Fruit fly (Drosophila melanogaster): ENCODE data around the gene CG14285.

CG14285 gene

DNA sequence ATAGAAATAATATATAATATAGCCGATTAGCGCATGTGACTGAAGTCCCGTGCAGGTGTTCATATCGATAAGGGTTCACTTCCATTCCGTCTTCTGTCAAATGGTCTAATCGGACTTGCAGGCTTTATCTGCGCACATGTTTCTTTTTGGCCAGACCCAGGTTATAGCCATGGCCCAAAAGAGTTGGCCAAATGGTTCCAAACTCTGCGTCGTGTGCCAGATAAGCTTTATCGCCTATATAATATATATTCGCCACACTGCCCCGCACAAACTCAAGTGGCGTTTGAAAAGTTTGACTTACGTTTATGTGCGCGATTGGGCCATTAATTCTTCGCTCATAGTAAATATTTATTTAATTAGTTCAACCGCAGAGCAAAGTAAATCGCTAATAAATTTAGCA is 26.3 kb downstream of the CG14285 start:
- TF ChIP-seq Vsx1 (GFP tag; optimal IDR thresholded peaks at IDR 0.05) (no peak), Med (GFP tag) (peak; percentile 12), CG2202 (tag; optimal IDR thresholded peaks at IDR 0.05) (no peak), exex (tag; optimal IDR thresholded peaks at IDR 0.05) (peak; percentile 93), gcm2 (GFP tag; optimal IDR thresholded peaks at IDR 0.05) (no peak), lbe (GFP tag; optimal IDR thresholded peaks at IDR 0.05) (no peak), CG16813 (GFP tag; IDR thresholded peaks at IDR 0.05; ENCODE audit: partially characterized antibody) (no peak), Xrp1 (GFP tag; IDR thresholded peaks at IDR 0.05) (no peak), Sry-δ (GFP tag; optimal IDR thresholded peaks at IDR 0.05) (no peak), cwo (GFP tag; optimal IDR thresholded peaks at IDR 0.05) (peak; percentile 94), mirr (GFP tag; optimal IDR thresholded peaks at IDR 0.05) (peak; percentile 19)

DNA sequence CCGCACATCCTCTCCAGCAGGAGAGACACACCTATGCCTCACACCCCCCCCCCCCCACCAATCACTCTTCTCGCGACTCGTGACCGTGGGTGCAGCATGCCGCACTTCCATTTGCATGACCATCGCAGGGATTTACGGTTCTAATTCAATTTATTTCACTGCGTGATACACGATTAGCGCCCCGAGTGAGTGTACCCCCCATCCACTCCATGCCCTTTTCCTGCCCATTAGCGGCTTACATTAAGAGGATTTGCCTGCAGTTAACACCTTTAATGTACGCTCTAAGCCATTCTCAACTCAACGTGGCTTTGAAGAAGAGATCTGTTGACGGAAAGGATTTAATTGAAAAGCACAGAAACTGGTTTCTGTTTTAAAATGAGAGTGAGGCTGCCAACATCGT is 27.6 kb downstream of the CG14285 start:
- TF ChIP-seq HLH54F (GFP tag; optimal IDR thresholded peaks at IDR 0.05): no peak
- no peak for TF ChIP-seq CG17612 (GFP tag; IDR thresholded peaks at IDR 0.05)
- no peak for TF ChIP-seq CG15011 (GFP tag; optimal IDR thresholded peaks at IDR 0.05)
- TF ChIP-seq ERR (GFP tag; optimal IDR thresholded peaks at IDR 0.05): no peak
- TF ChIP-seq CG10147 (GFP tag; optimal IDR thresholded peaks at IDR 0.05): no peak
- TF ChIP-seq crol (GFP tag; IDR thresholded peaks at IDR 0.05): peak; percentile 69
- TF ChIP-seq oc (tag; optimal IDR thresholded peaks at IDR 0.05): peak; percentile 93
- TF ChIP-seq Ets97D (GFP tag; optimal IDR thresholded peaks at IDR 0.05): no peak
- TF ChIP-seq Sox100B (GFP tag; optimal IDR thresholded peaks at IDR 0.05): no peak
- 0 out of 2 replicates have a peak, but pooled peaks have one; percentile 11 for TF ChIP-seq CG4730 (GFP tag; IDR thresholded peaks at IDR 0.05)
- TF ChIP-seq Fer1 (GFP tag; optimal IDR thresholded peaks at IDR 0.05): no peak

- TF ChIP-seq NFAT (GFP tag; IDR thresholded peaks at IDR 0.05) (no peak), vvl (GFP tag; IDR thresholded peaks at IDR 0.05) (no peak), crp (GFP tag; optimal IDR thresholded peaks at IDR 0.05) (no peak), twi (tag; optimal IDR thresholded peaks at IDR 0.05) (peak; percentile 82), rib (GFP tag; IDR thresholded peaks at IDR 0.05) (no peak), scrt (GFP tag; optimal IDR thresholded peaks at IDR 0.05) (no peak), CG9932 (GFP tag; IDR thresholded peaks at IDR 0.05) (no peak), CG6791 (GFP tag; IDR thresholded peaks at IDR 0.05; ENCODE audit: partially characterized antibody) (no peak), CG32772 (GFP tag; IDR thresholded peaks at IDR 0.05) (no peak), Lhr (GFP tag; optimal IDR thresholded peaks at IDR 0.05) (no peak), CG9215 (GFP tag; IDR thresholded peaks at IDR 0.05) (no peak), gro (GFP tag; optimal IDR thresholded peaks at IDR 0.05) (no peak), ind (GFP tag; optimal IDR thresholded peaks at IDR 0.05) (no peak), CG2199 (GFP tag; IDR thresholded peaks at IDR 0.05) (0 out of 3 replicates have a peak, but pooled peaks have one; percentile 33), CG4360 (GFP tag; IDR thresholded peaks at IDR 0.05) (peak; percentile 56), cas (GFP tag; IDR thresholded peaks at IDR 0.05) (no peak)
Measured at dm6 chr3R:19054839-19055238, 29.9 kb downstream of the CG14285 start.

DNA sequence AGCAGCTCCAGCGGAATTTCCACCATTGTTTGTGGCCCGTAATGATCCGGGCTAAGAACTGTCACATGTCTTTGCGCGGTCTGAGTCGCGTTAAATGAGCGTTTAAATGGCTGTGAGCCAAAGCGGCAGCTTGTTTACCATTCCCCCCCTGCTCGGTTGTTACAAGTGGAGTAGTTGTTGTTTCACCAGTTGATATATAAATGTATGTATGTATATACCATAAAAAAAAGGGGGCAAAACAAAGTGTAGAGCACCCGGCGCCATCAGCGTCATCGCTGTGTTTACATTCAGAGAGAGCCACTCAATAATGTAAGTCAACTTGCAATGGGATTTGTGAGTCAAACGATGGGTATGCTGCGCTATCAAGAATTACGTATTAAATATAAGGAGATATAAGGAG is 32.0 kb downstream of the CG14285 start:
- 0 out of 3 replicates have a peak, but pooled peaks have one; percentile 21 for TF ChIP-seq dysf (GFP tag; IDR thresholded peaks at IDR 0.05)
- TF ChIP-seq D19A (tag; optimal IDR thresholded peaks at IDR 0.05): no peak
- TF ChIP-seq Optix (GFP tag; IDR thresholded peaks at IDR 0.05): no peak
- TF ChIP-seq CG11696 (GFP tag; IDR thresholded peaks at IDR 0.05): 0 out of 2 replicates have a peak, but pooled peaks have one; percentile 34
- TF ChIP-seq CG6813 (GFP tag; optimal IDR thresholded peaks at IDR 0.05): no peak
- TF ChIP-seq CG3838 (GFP tag; optimal IDR thresholded peaks at IDR 0.05): no peak
- peak; percentile 76 for TF ChIP-seq z (GFP tag; IDR thresholded peaks at IDR 0.05)
- peak; percentile 68 for TF ChIP-seq Med (GFP tag)
- TF ChIP-seq da (GFP tag; optimal IDR thresholded peaks at IDR 0.05): no peak
- TF ChIP-seq CG2120 (GFP tag; optimal IDR thresholded peaks at IDR 0.05): no peak
- TF ChIP-seq zfh1 (GFP tag; IDR thresholded peaks at IDR 0.05): 0 out of 3 replicates have a peak, but pooled peaks have one; percentile 17
- TF ChIP-seq ATbp (GFP tag; optimal IDR thresholded peaks at IDR 0.05): peak; percentile 34
- 0 out of 2 replicates have a peak, but pooled peaks have one; percentile 18 for TF ChIP-seq chm (GFP tag; IDR thresholded peaks at IDR 0.05)

Data from whole organism, embryonic.